Worm (Caenorhabditis elegans): Measurements from ENCODE around the gene C35A5.8.

DNA sequence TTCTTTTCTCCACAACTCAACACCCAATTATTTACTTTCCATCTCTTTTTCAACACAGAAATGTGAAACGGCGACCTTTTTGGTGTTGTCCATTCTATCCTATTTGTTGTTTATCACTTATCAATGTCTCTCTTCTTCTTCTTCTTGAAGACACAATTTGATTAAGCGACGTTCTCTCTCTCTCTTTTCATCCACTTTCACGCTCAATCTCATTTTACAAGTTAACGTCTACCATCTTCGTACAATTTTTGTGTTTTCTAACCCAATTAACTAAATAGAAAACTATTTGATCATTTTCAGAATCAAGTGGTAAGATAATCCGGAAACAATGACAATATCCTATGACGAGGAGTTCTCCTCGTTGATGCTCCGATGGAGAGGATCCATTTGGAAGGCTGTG, 32.0 kb upstream of the C35A5.8 start, which contains the start of gene best-14:
- TF ChIP-seq him-1 (tag; optimal IDR thresholded peaks at IDR 0.05) (no peak), W03F9.2 (tag; optimal IDR thresholded peaks at IDR 0.05) (no peak), dao-5 (tag; optimal IDR thresholded peaks at IDR 0.05) (no peak)
